Worm (Caenorhabditis elegans) whole organism, late embryonic: ENCODE measurements around the gene Y57A10C.11.

ENCODE experiments used
- C38D4.7 ChIP-seq: fragments of 200-800 bp; sonication (Bioruptor generic); optimal IDR thresholded peaks from 2 replicates; lab custom pipeline; 2018; ENCODE audit warnings: mild to moderate bottlenecking, missing genetic modification characterization, moderate library complexity, missing compliant biosample characterization
- K02D7.2 ChIP-seq: sonication (generic microtip); optimal IDR thresholded peaks from 2 replicates; lab custom pipeline; 2017; ENCODE audit warnings: mild to moderate bottlenecking, missing genetic modification characterization, missing compliant biosample characterization
- K09A11.1 ChIP-seq: sonication (generic microtip); optimal IDR thresholded peaks from 2 replicates; lab custom pipeline; 2017; ENCODE audit warnings: antibody characterized with exemption, mild to moderate bottlenecking, missing genetic modification characterization, missing compliant biosample characterization; ENCODE audit not compliant: insufficient read depth
- ahr-1 ChIP-seq: sonication (generic microtip); optimal IDR thresholded peaks from 2 replicates; lab custom pipeline; 2016; ENCODE audit warnings: missing genetic modification characterization, missing compliant biosample characterization
- ceh-14 ChIP-seq: sonication (generic microtip); optimal IDR thresholded peaks from 2 replicates; lab custom pipeline; 2016; ENCODE audit warnings: missing genotype, missing genetic modification characterization, missing compliant biosample characterization
- ceh-19 ChIP-seq: fragments of 200-800 bp; sonication (Bioruptor generic); optimal IDR thresholded peaks from 2 replicates; lab custom pipeline; 2018; ENCODE audit warnings: mild to moderate bottlenecking, missing genetic modification characterization, missing compliant biosample characterization
- ceh-2 ChIP-seq: sonication (generic microtip); optimal IDR thresholded peaks from 2 replicates; lab custom pipeline; 2016; ENCODE audit warnings: missing genotype, missing genetic modification characterization, missing compliant biosample characterization
- ceh-22 ChIP-seq: sonication (generic microtip); optimal IDR thresholded peaks from 2 replicates; lab custom pipeline; 2017; ENCODE audit warnings: missing biosample characterization, missing genetic modification characterization
- ceh-24 ChIP-seq: sonication (generic microtip); optimal IDR thresholded peaks from 2 replicates; lab custom pipeline; 2016; ENCODE audit warnings: mild to moderate bottlenecking, missing genetic modification characterization, missing compliant biosample characterization
- ceh-31 ChIP-seq: sonication (generic microtip); optimal IDR thresholded peaks from 2 replicates; lab custom pipeline; 2016; ENCODE audit warnings: missing genetic modification characterization, missing compliant biosample characterization
- ceh-34 ChIP-seq: sonication (generic microtip); optimal IDR thresholded peaks from 2 replicates; lab custom pipeline; 2016; ENCODE audit warnings: mild to moderate bottlenecking, missing genetic modification characterization, missing compliant biosample characterization
- ceh-48 ChIP-seq: sonication (generic microtip); optimal IDR thresholded peaks from 2 replicates; lab custom pipeline; 2016; ENCODE audit warnings: missing genetic modification characterization, inconsistent platforms, missing compliant biosample characterization
- ceh-6 ChIP-seq: fragments of 200-800 bp; sonication (Bioruptor generic); optimal IDR thresholded peaks from 2 replicates; lab custom pipeline; 2018; ENCODE audit warnings: mild to moderate bottlenecking, missing genetic modification characterization, missing compliant biosample characterization
- elt-2 ChIP-seq: sonication (generic microtip); optimal IDR thresholded peaks from 2 replicates; lab custom pipeline; 2016; ENCODE audit warnings: missing genetic modification reagents, missing genetic modification characterization, missing compliant biosample characterization
- ets-4 ChIP-seq: sonication (generic microtip); optimal IDR thresholded peaks from 2 replicates; lab custom pipeline; 2016; ENCODE audit warnings: missing genetic modification characterization, missing compliant biosample characterization
- fkh-6 ChIP-seq: sonication (generic microtip); optimal IDR thresholded peaks from 2 replicates; lab custom pipeline; 2016; ENCODE audit warnings: missing genetic modification characterization, missing compliant biosample characterization
- gmeb-2 ChIP-seq: sonication (generic microtip); optimal IDR thresholded peaks from 2 replicates; lab custom pipeline; 2016; ENCODE audit warnings: missing genetic modification characterization, inconsistent platforms, missing compliant biosample characterization
- hlh-13 ChIP-seq: fragments of 200-800 bp; sonication (Bioruptor generic); optimal IDR thresholded peaks from 2 replicates; lab custom pipeline; 2018; ENCODE audit warnings: mild to moderate bottlenecking, missing genetic modification characterization, missing compliant biosample characterization
- hlh-30 ChIP-seq: sonication (generic microtip); optimal IDR thresholded peaks from 2 replicates; lab custom pipeline; 2017; ENCODE audit warnings: antibody characterized with exemption, missing genetic modification characterization, missing compliant biosample characterization; ENCODE audit not compliant: insufficient read depth
- hlh-8 ChIP-seq: sonication (generic microtip); optimal IDR thresholded peaks from 2 replicates; lab custom pipeline; 2016; ENCODE audit warnings: missing genotype, missing genetic modification characterization, missing compliant biosample characterization
- mec-3 ChIP-seq: sonication (generic microtip); optimal IDR thresholded peaks from 2 replicates; lab custom pipeline; 2016; ENCODE audit warnings: borderline replicate concordance, missing genetic modification characterization, missing compliant biosample characterization
- nfya-1 ChIP-seq: sonication (generic microtip); optimal IDR thresholded peaks from 2 replicates; lab custom pipeline; 2017; ENCODE audit warnings: missing genetic modification characterization, mild to moderate bottlenecking, missing compliant biosample characterization, antibody characterized with exemption, moderate library complexity
- nhr-11 ChIP-seq: fragments of 150-350 bp; optimal IDR thresholded peaks from 2 replicates; lab custom pipeline; 2014; ENCODE audit warnings: missing biosample characterization, missing genetic modification characterization
- nhr-232 ChIP-seq: sonication (generic microtip); optimal IDR thresholded peaks from 2 replicates; lab custom pipeline; 2016; ENCODE audit warnings: missing genetic modification characterization, missing compliant biosample characterization
- pag-3 ChIP-seq: sonication (generic microtip); optimal IDR thresholded peaks from 2 replicates; lab custom pipeline; 2016; ENCODE audit warnings: missing compliant biosample characterization, missing genetic modification characterization, borderline replicate concordance
- pha-2 ChIP-seq: sonication (generic microtip); optimal IDR thresholded peaks from 2 replicates; lab custom pipeline; 2017; ENCODE audit warnings: mild to moderate bottlenecking, missing genetic modification characterization, missing compliant biosample characterization
- pros-1 ChIP-seq: fragments of 150-350 bp; optimal IDR thresholded peaks from 2 replicates; lab custom pipeline; 2014; ENCODE audit warnings: missing biosample characterization, missing genetic modification reagents, missing genetic modification characterization
- ref-2 ChIP-seq: sonication (generic microtip); optimal IDR thresholded peaks from 2 replicates; lab custom pipeline; 2016; ENCODE audit warnings: missing genetic modification characterization, missing compliant biosample characterization
- sox-4 ChIP-seq: sonication (generic microtip); optimal IDR thresholded peaks from 2 replicates; lab custom pipeline; 2017; ENCODE audit warnings: mild to moderate bottlenecking, missing genetic modification characterization, inconsistent platforms, missing compliant biosample characterization
- syd-9 ChIP-seq: sonication (generic microtip); optimal IDR thresholded peaks from 2 replicates; lab custom pipeline; 2016; ENCODE audit warnings: mild to moderate bottlenecking, missing genetic modification characterization, moderate library complexity, missing compliant biosample characterization
- tbx-2 ChIP-seq: sonication (generic microtip); optimal IDR thresholded peaks from 2 replicates; lab custom pipeline; 2016; ENCODE audit warnings: missing genetic modification characterization, missing compliant biosample characterization
- ttx-3 ChIP-seq: sonication (generic microtip); optimal IDR thresholded peaks from 2 replicates; lab custom pipeline; 2016; ENCODE audit warnings: missing genetic modification reagents, missing genetic modification characterization, missing compliant biosample characterization
- unc-3 ChIP-seq, 2 experiments: fragments of 200-800 bp in 1 of 2; sonication (Bioruptor generic) in 1 of 2; sonication (generic microtip) in 1 of 2; conservative IDR thresholded peaks in 1 of 2; optimal IDR thresholded peaks in 1 of 2; 2 replicates each; pipeline versions ENCODE4 v1.3.6 to Lab custom; 2016 to 2022; ENCODE audit warnings: missing compliant biosample characterization in 2 of 2, missing genetic modification characterization in 2 of 2, missing genetic modification reagents in 1 of 2
- unc-42 ChIP-seq: sonication (generic microtip); optimal IDR thresholded peaks from 2 replicates; lab custom pipeline; 2016; ENCODE audit warnings: missing genotype, missing genetic modification characterization, missing compliant biosample characterization
- zip-5 ChIP-seq: sonication (generic microtip); optimal IDR thresholded peaks from 2 replicates; lab custom pipeline; 2016; ENCODE audit warnings: missing genetic modification characterization, missing compliant biosample characterization
- ztf-16 ChIP-seq: sonication (generic microtip); optimal IDR thresholded peaks from 2 replicates; lab custom pipeline; 2017; ENCODE audit warnings: missing genetic modification characterization, missing compliant biosample characterization

The Y57A10C.11 gene

ce11 chrII:12432356-12432755 is 17.7 kb upstream of the Y57A10C.11 start, which contains the start of gene dct-12:
Gene dct-12 (minus strand): TSS chrII:12432456.
- no peak for TF ChIP-seq ceh-24
- no peak for TF ChIP-seq ref-2 (tag; lab: Kevin White, UChicago)
- TF ChIP-seq ceh-14 (tag; lab: Kevin White, UChicago) = no peak
- no peak for TF ChIP-seq pag-3 (tag; lab: Kevin White, UChicago)
- TF ChIP-seq nhr-11 (tag; lab: Kevin White, UChicago) = no peak
- no peak for TF ChIP-seq gmeb-2 (tag; lab: Kevin White, UChicago)
- TF ChIP-seq sox-4 (tag; lab: Kevin White, UChicago) = no peak
- TF ChIP-seq zip-5 (tag; lab: Kevin White, UChicago) = no peak
- TF ChIP-seq ceh-2 = no peak
- no peak for TF ChIP-seq ets-4 (tag; lab: Kevin White, UChicago)
- no peak for TF ChIP-seq K02D7.2 (tag; lab: Kevin White, UChicago)
- TF ChIP-seq C38D4.7 (GFP tag; lab: Kevin White, UChicago) = no peak
- TF ChIP-seq ceh-22 (tag; lab: Kevin White, UChicago) = no peak
- no peak for TF ChIP-seq hlh-13
- TF ChIP-seq ceh-31 (tag; lab: Kevin White, UChicago) = no peak

- TF ChIP-seq gmeb-2 (tag; lab: Kevin White, UChicago) = no peak
- TF ChIP-seq ceh-6 (GFP tag; lab: Kevin White, UChicago) = no peak
- TF ChIP-seq tbx-2 (tag; lab: Kevin White, UChicago) = no peak
- TF ChIP-seq ztf-16 (tag; lab: Kevin White, UChicago) = no peak
- TF ChIP-seq elt-2 (tag; lab: Kevin White, UChicago) = no peak
- no peak for TF ChIP-seq ceh-24
- TF ChIP-seq ets-4 (tag; lab: Kevin White, UChicago) = no peak
- no peak for TF ChIP-seq ceh-19 (GFP tag; lab: Kevin White, UChicago)
- no peak for TF ChIP-seq syd-9 (tag; lab: Kevin White, UChicago)
- TF ChIP-seq pha-2 (tag; lab: Kevin White, UChicago) = no peak
- no peak for TF ChIP-seq unc-42
- no peak for TF ChIP-seq hlh-8 (tag; lab: Kevin White, UChicago)
- TF ChIP-seq, all 69 proteins: peak for 0
These were observed 15.0 kb upstream of the Y57A10C.11 start, which contains the start of gene Y57A10C.8 for ce11 chrII:12429743-12430142. Gene Y57A10C.8 (minus strand): TSS chrII:12429843.

ce11 chrII:12425644-12426222 is 11.0 kb upstream of the Y57A10C.11 start, which contains the start of gene daf-22:
Gene daf-22 (minus strand): TSS chrII:12425694.
- TF ChIP-seq nfya-1 = no peak
- no peak for TF ChIP-seq ets-4 (tag; lab: Kevin White, UChicago)
- TF ChIP-seq nhr-11 (tag; lab: Kevin White, UChicago) = no peak
- TF ChIP-seq elt-2 (tag; lab: Kevin White, UChicago) = peak; percentile 76
- TF ChIP-seq, all 69 proteins: peak for 1

ce11 chrII:12420486-12420885 is 5.8 kb upstream of the Y57A10C.11 start, which contains the start of gene sre-26:
Gene sre-26 (minus strand): TSS chrII:12420586.
- TF ChIP-seq unc-3 (GFP tag; conservative IDR thresholded peaks at IDR 0.05; lab: Robert Waterston, UW) (no peak), unc-3 (tag; optimal IDR thresholded peaks at IDR 0.05; lab: Kevin White, UChicago) (no peak), hlh-30 (tag; lab: Kevin White, UChicago) (no peak), hlh-8 (tag; lab: Kevin White, UChicago) (no peak), fkh-6 (tag; lab: Kevin White, UChicago) (no peak), nhr-11 (tag; lab: Kevin White, UChicago) (no peak), ttx-3 (tag; lab: Kevin White, UChicago) (no peak), K09A11.1 (no peak), elt-2 (tag; lab: Kevin White, UChicago) (no peak), K02D7.2 (tag; lab: Kevin White, UChicago) (no peak), nfya-1 (no peak)

- TF ChIP-seq ceh-14 (tag; lab: Kevin White, UChicago) = no peak
- no peak for TF ChIP-seq nhr-232 (tag; lab: Kevin White, UChicago)
- TF ChIP-seq ceh-34 (tag; lab: Kevin White, UChicago) = no peak
- no peak for TF ChIP-seq nfya-1
- no peak for TF ChIP-seq C38D4.7 (GFP tag; lab: Kevin White, UChicago)
- no peak for TF ChIP-seq K02D7.2 (tag; lab: Kevin White, UChicago)
- TF ChIP-seq pros-1 (tag; lab: Kevin White, UChicago) = no peak
- no peak for TF ChIP-seq ceh-48
- no peak for TF ChIP-seq ttx-3 (tag; lab: Kevin White, UChicago)
- no peak for TF ChIP-seq ahr-1 (tag; lab: Kevin White, UChicago)
- TF ChIP-seq mec-3 (tag; lab: Kevin White, UChicago) = no peak
These were observed 3.3 kb upstream of the Y57A10C.11 start for ce11 chrII:12417996-12418395.
